Worm (Caenorhabditis elegans): ENCODE results near the gene F46C3.6.

DNA sequence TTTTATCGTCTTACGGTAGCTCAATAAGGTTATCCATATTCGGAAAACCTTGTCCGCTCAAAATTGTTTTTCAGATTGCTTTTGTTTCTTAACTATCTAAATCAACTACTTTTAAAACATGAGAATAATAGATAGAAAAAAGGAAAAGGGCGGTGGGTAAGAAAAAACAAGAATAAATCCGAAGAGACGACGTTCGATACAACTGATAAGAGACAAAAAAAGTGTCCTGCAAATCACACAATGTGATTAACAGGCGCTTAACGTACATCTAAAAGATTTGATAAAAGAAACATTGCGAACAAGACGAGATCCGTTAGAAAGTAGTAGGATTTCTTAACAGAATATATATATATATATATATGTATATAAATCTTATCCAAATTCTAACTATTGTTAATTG is 13.6 kb upstream of the F46C3.6 start, which contains the start of gene hum-4:
- TF ChIP-seq hlh-15 (tag; optimal IDR thresholded peaks at IDR 0.05) = no peak
- TF ChIP-seq K09A11.1 (tag; optimal IDR thresholded peaks at IDR 0.05; ENCODE audit: insufficient read depth) = no peak
- TF ChIP-seq hlh-6 (tag; optimal IDR thresholded peaks at IDR 0.05) = no peak
- no peak for TF ChIP-seq sox-4 (tag; optimal IDR thresholded peaks at IDR 0.05)
- TF ChIP-seq pag-3 (tag; optimal IDR thresholded peaks at IDR 0.05; ENCODE audit: borderline replicate concordance) = no peak
- no peak for TF ChIP-seq ets-4 (tag; optimal IDR thresholded peaks at IDR 0.05)
- no peak for TF ChIP-seq npax-4 (tag; optimal IDR thresholded peaks at IDR 0.05)
- no peak for TF ChIP-seq unc-86 (tag; optimal IDR thresholded peaks at IDR 0.05)
- no peak for TF ChIP-seq ceh-31 (tag; optimal IDR thresholded peaks at IDR 0.05)

Measured in whole organism, late embryonic.